Worm (Caenorhabditis elegans) whole organism, midembryonic: ENCODE measurements around the gene srh-40.

ENCODE experiments used
- T22C8.4 ChIP-seq: fragments of 200-800 bp; sonication (Bioruptor generic); IDR thresholded peaks from 2 replicates; pipeline ENCODE4 v1.3.6; 2022; ENCODE audit warnings: missing genetic modification characterization, missing compliant biosample characterization
- cog-1 ChIP-seq: sonication (generic microtip); optimal IDR thresholded peaks from 2 replicates; lab custom pipeline; 2016; ENCODE audit warnings: missing genetic modification characterization, missing compliant biosample characterization
- flt-1 ChIP-seq: fragments of 200-800 bp; sonication (Bioruptor generic); IDR thresholded peaks from 2 replicates; pipeline ENCODE4 v1.3.6; 2022; ENCODE audit warnings: missing genetic modification characterization, missing compliant biosample characterization
- klf-2 ChIP-seq: fragments of 200-800 bp; sonication (Bioruptor generic); conservative IDR thresholded peaks from 2 replicates; pipeline ENCODE4 v1.3.6; 2022; ENCODE audit warnings: missing genetic modification reagents, missing genetic modification characterization, missing compliant biosample characterization
- med-1 ChIP-seq: sonication (generic microtip); optimal IDR thresholded peaks from 2 replicates; lab custom pipeline; 2017; ENCODE audit warnings: missing genetic modification characterization, mild to moderate bottlenecking, missing compliant biosample characterization, antibody characterized with exemption, missing genetic modification reagents; ENCODE audit not compliant: insufficient read depth
- ref-1 ChIP-seq: fragments of 200-800 bp; sonication (Bioruptor generic); conservative IDR thresholded peaks from 2 replicates; pipeline ENCODE4 v1.3.6; 2022; ENCODE audit warnings: missing genetic modification reagents, missing genetic modification characterization, missing compliant biosample characterization
- tab-1 ChIP-seq: fragments of 200-800 bp; sonication (Bioruptor generic); IDR thresholded peaks from 2 replicates; pipeline ENCODE4 v1.3.6; 2022; ENCODE audit warnings: missing genetic modification characterization, missing compliant biosample characterization
- ztf-23 ChIP-seq: fragments of 200-800 bp; sonication (Bioruptor generic); IDR thresholded peaks from 2 replicates; pipeline ENCODE4 v1.3.6; 2022; ENCODE audit warnings: missing genetic modification reagents, missing genetic modification characterization, missing compliant biosample characterization
- ztf-29 ChIP-seq: fragments of 200-800 bp; sonication (Bioruptor generic); IDR thresholded peaks from 2 replicates; pipeline ENCODE4 v1.3.6; 2022; ENCODE audit warnings: missing genetic modification reagents, missing genetic modification characterization, missing compliant biosample characterization

DNA sequence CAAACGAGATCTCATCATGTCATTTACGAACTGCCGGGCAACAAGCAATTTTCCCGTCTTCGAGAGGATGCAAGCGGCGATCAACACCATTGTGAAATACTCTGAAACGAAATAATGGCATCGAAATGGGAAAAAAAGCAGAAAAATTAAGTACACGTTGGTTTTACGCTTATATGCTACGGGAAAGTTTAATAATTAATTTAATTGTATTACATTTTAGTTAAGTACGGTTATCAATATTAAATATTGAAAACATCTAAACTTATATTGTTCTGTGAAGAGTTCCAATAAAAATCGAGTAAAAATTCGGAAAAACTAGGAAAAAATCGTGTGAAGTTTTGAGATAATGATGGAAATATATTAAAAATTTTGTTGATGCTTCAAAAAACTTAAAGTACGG lies 14.2 kb downstream of the srh-40 start, which contains the start of gene copd-1:
- TF ChIP-seq klf-2 (GFP tag; lab: Robert Waterston, UW) (no peak), flt-1 (GFP tag; lab: Robert Waterston, UW) (no peak), med-1 (GFP tag; lab: Kevin White, UChicago) (no peak), ref-1 (GFP tag; lab: Robert Waterston, UW) (no peak), cog-1 (no peak), tab-1 (GFP tag; lab: Robert Waterston, UW) (no peak), ztf-23 (GFP tag; lab: Robert Waterston, UW) (no peak), T22C8.4 (GFP tag; lab: Robert Waterston, UW) (no peak), ztf-29 (no peak)
